Worm (Caenorhabditis elegans): ENCODE measurements around the gene mutd-1.

The mutd-1 gene

ce11 chrIV:7153362-7153761 lies 19.5 kb upstream of the mutd-1 start, which contains the start of gene C34D4.3:
Gene C34D4.3, plus strand, starts transcription at chrIV:7153662.
- TF ChIP-seq lin-13 (tag; optimal IDR thresholded peaks at IDR 0.05) (no peak), nhr-28 (tag; optimal IDR thresholded peaks at IDR 0.05) (no peak), ham-2 (GFP tag; optimal IDR thresholded peaks at IDR 0.05) (no peak), pha-4 (tag; optimal IDR thresholded peaks at IDR 0.05) (no peak), ceh-43 (GFP tag; optimal IDR thresholded peaks at IDR 0.05) (no peak), nhr-76 (tag; optimal IDR thresholded peaks at IDR 0.05) (no peak), mls-2 (tag; optimal IDR thresholded peaks at IDR 0.05) (no peak)

- no peak for TF ChIP-seq ztf-11 (tag; optimal IDR thresholded peaks at IDR 0.05)
Measured at ce11 chrIV:7152409-7152808, 18.5 kb upstream of the mutd-1 start, which contains the start of gene col-113. Gene col-113, minus strand, starts transcription at chrIV:7152509.

DNA sequence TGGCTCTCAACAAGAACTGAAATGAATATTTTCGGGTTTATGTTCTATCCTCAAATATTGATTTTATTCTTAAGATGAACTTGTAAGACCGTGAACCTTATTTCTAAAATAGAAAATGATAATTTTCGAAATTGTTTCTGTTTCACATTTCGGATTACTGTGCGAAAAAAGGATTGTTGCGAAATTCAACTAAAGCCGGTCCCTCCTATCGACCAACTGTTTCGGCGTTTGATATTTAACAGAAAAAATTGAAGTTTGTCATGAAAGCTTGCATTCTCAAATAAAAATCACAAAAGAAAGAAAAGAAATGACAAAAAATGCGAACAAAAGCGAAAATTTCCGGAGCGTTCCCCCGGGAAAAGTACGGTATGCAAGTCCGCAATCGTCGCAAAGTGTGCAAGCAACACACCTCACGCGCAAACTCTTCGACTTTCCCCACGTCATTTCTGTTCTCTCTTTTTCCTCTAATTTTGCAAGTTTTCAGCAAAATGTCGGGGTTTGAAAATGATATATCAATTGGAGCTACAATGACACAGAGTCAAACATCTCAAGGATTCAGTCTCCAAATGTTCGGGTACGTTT lies 15.2 kb upstream of the mutd-1 start, which contains the start of gene C34D4.4:
TSS of gene C34D4.4 (plus strand) at position 342 of the 582 bp plus-strand sequence.
- TF ChIP-seq snpc-4 (tag; optimal IDR thresholded peaks at IDR 0.05) (no peak), nhr-12 (tag; optimal IDR thresholded peaks at IDR 0.05) (no peak), lsy-2 (tag; optimal IDR thresholded peaks at IDR 0.05) (peak; percentile 94), lin-32 (GFP tag; optimal IDR thresholded peaks at IDR 0.05) (no peak), nhr-2 (tag; optimal IDR thresholded peaks at IDR 0.05) (no peak), lin-13 (tag; optimal IDR thresholded peaks at IDR 0.05) (peak; percentile 8), ceh-43 (GFP tag; optimal IDR thresholded peaks at IDR 0.05) (no peak), mab-5 (tag; optimal IDR thresholded peaks at IDR 0.05) (no peak), mls-2 (tag; optimal IDR thresholded peaks at IDR 0.05) (no peak), unc-62 (GFP tag; optimal IDR thresholded peaks at IDR 0.05) (no peak)

DNA sequence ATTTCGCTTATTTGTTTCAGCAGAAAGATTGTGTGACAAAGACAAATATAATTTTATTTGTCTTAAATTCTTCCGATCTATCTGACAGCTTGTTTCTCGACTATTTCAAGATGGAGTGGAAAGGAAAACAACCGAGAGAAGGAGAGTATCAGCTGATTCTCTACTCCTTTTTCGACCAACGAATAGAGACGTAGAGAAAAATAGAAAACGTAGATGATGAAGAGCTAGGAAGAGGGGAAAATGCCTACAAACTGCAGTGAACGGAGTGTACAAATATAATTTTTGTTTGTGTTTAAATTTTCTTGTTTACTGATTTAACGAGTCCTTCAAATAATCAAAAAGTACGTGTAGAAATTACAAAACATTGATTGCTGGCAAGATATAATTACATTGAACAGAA lies 13.8 kb upstream of the mutd-1 start:
- no peak for TF ChIP-seq sem-2 (GFP tag; optimal IDR thresholded peaks at IDR 0.05)
- no peak for TF ChIP-seq flh-1 (GFP tag; optimal IDR thresholded peaks at IDR 0.05)
- peak; percentile 21 for TF ChIP-seq ces-1 (GFP tag; optimal IDR thresholded peaks at IDR 0.05)
- no peak for TF ChIP-seq lsy-2 (tag; optimal IDR thresholded peaks at IDR 0.05)

ce11 chrIV:7144670-7145257 lies 10.9 kb upstream of the mutd-1 start, which contains the start of gene hecd-1:
Gene hecd-1, minus strand, starts transcription at chrIV:7144720.
- no peak for TF ChIP-seq lin-13 (tag; optimal IDR thresholded peaks at IDR 0.05)
- TF ChIP-seq unc-39 (tag; optimal IDR thresholded peaks at IDR 0.05): no peak
- no peak for TF ChIP-seq nhr-12 (tag; optimal IDR thresholded peaks at IDR 0.05)
- TF ChIP-seq lsy-2 (tag; optimal IDR thresholded peaks at IDR 0.05): no peak
- TF ChIP-seq nhr-28 (tag; optimal IDR thresholded peaks at IDR 0.05): no peak

- TF ChIP-seq snpc-4 (tag; optimal IDR thresholded peaks at IDR 0.05): no peak
Measured at ce11 chrIV:7139143-7139542, 5.3 kb upstream of the mutd-1 start.

ce11 chrIV:7133140-7133539 lies 743 bp downstream of the mutd-1 start, which contains the start of gene cyn-12:
Gene cyn-12, minus strand, starts transcription at chrIV:7133217.
- TF ChIP-seq sem-2 (GFP tag; optimal IDR thresholded peaks at IDR 0.05) (no peak), nhr-237 (tag; optimal IDR thresholded peaks at IDR 0.05) (no peak), ces-1 (GFP tag; optimal IDR thresholded peaks at IDR 0.05) (peak; percentile 92), ceh-83 (GFP tag; optimal IDR thresholded peaks at IDR 0.05) (peak; percentile 5)

ce11 chrIV:7131780-7132179 lies 2.1 kb downstream of the mutd-1 start, which contains the start of gene grsp-3:
Gene grsp-3, minus strand, starts transcription at chrIV:7131928.
- TF ChIP-seq hlh-1 (tag; optimal IDR thresholded peaks at IDR 0.05) (no peak), ceh-39 (tag; optimal IDR thresholded peaks at IDR 0.05) (no peak), nhr-76 (tag; optimal IDR thresholded peaks at IDR 0.05) (no peak)
